Fruit fly (Drosophila melanogaster): Measurements from ENCODE around the gene yellow-e.

DNA sequence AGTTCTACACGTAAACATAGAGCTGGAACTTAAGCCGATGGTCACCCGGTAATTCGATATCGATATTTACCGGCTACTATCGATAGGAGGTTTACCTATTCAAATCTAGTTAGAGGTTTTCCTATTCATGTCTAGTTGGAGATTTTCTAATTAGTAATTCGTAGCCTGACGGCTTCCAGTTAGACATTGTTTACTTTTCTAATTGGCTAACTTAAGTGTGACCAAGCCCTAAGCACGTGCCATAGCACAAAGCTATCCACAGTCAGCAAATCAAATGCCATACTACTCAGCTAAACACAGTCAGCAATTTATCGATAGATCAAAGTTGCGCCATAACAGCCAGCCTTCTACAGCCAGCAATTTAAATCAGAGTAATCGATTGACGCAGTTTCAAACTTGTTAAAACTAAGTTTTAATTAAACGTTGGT lies 12.0 kb downstream of the yellow-e start, which contains the start of gene Dpm3:
- TF ChIP-seq Sox14 (GFP tag; optimal IDR thresholded peaks at IDR 0.05): no peak
- TF ChIP-seq dsx (GFP tag; optimal IDR thresholded peaks at IDR 0.05; ENCODE audit: poor library complexity, severe bottlenecking): no peak
- TF ChIP-seq CG6792 (GFP tag; optimal IDR thresholded peaks at IDR 0.05): no peak
- TF ChIP-seq pdm3 (GFP tag; optimal IDR thresholded peaks at IDR 0.05): no peak
- no peak for TF ChIP-seq CG3919 (GFP tag; optimal IDR thresholded peaks at IDR 0.05)
- no peak for TF ChIP-seq net (GFP tag; optimal IDR thresholded peaks at IDR 0.05)
- peak; percentile 13 for TF ChIP-seq Hr39 (GFP tag; optimal IDR thresholded peaks at IDR 0.05)
- no peak for TF ChIP-seq Lpt (GFP tag; optimal IDR thresholded peaks at IDR 0.05)
- TF ChIP-seq CG6808 (GFP tag; optimal IDR thresholded peaks at IDR 0.05): no peak
- no peak for TF ChIP-seq fd59A (GFP tag; optimal IDR thresholded peaks at IDR 0.05)
- no peak for TF ChIP-seq CG6854 (GFP tag; optimal IDR thresholded peaks at IDR 0.05)
- TF ChIP-seq vri (GFP tag; optimal IDR thresholded peaks at IDR 0.05): no peak
- no peak for TF ChIP-seq Eip75B (GFP tag; optimal IDR thresholded peaks at IDR 0.05)

Data from whole organism, prepupa.